Worm (Caenorhabditis elegans) whole organism, L4 larva: Measurements from ENCODE around the gene C06E1.11.

Experiments used
- T20F7.1 ChIP-seq: fragments of 200-800 bp; sonication (Bioruptor generic); optimal IDR thresholded peaks from 2 replicates; lab custom pipeline; 2018; ENCODE audit warnings: mild to moderate bottlenecking, missing genetic modification characterization, missing compliant biosample characterization
- T26A8.4 ChIP-seq: fragments of 200-800 bp; sonication (Bioruptor generic); IDR thresholded peaks from 2 replicates; pipeline ENCODE4 v1.3.6; 2022; ENCODE audit warnings: missing genetic modification characterization, missing compliant biosample characterization
- Y105C5A.15 ChIP-seq: fragments of 200-800 bp; sonication (Bioruptor generic); IDR thresholded peaks from 2 replicates; pipeline ENCODE4 v1.3.6; 2022; ENCODE audit warnings: missing genetic modification characterization, missing compliant biosample characterization
- Y48G9A.11 ChIP-seq: fragments of 200-800 bp; sonication (Bioruptor generic); IDR thresholded peaks from 2 replicates; pipeline ENCODE4 v1.3.6; 2022; ENCODE audit warnings: missing genetic modification reagents, missing genetic modification characterization, missing compliant biosample characterization
- Y75B8A.6 ChIP-seq: fragments of 200-800 bp; sonication (Bioruptor generic); IDR thresholded peaks from 2 replicates; pipeline ENCODE4 v1.3.6; 2022; ENCODE audit warnings: missing genetic modification reagents, missing genetic modification characterization, missing compliant biosample characterization
- aha-1 ChIP-seq: fragments of 150-350 bp; peaks from one replicate; lab custom pipeline; 2014; ENCODE audit warnings: missing biosample characterization, missing genetic modification characterization
- arid-1 ChIP-seq: fragments of 200-800 bp; sonication (Bioruptor generic); conservative IDR thresholded peaks from 2 replicates; pipeline ENCODE4 v1.3.6; 2022; ENCODE audit warnings: missing genetic modification reagents, missing genetic modification characterization, missing compliant biosample characterization
- ceh-44 ChIP-seq: fragments of 200-800 bp; sonication (Bioruptor generic); IDR thresholded peaks from 2 replicates; pipeline ENCODE4 v1.3.6; 2022; ENCODE audit warnings: missing genetic modification reagents, missing genetic modification characterization, missing compliant biosample characterization
- ceh-82 ChIP-seq: sonication (generic microtip); optimal IDR thresholded peaks from 2 replicates; lab custom pipeline; 2017; ENCODE audit warnings: missing biosample characterization, missing genetic modification characterization
- cey-2 ChIP-seq: sonication (generic microtip); optimal IDR thresholded peaks from 3 replicates; lab custom pipeline; 2017; ENCODE audit warnings: missing genetic modification characterization, mild to moderate bottlenecking, missing compliant biosample characterization, antibody characterized with exemption, borderline replicate concordance; ENCODE audit not compliant: insufficient read depth
- ctbp-1 ChIP-seq: fragments of 200-800 bp; sonication (Bioruptor generic); IDR thresholded peaks from 2 replicates; pipeline ENCODE4 v1.3.6; 2022; ENCODE audit warnings: missing genetic modification reagents, missing genetic modification characterization, missing compliant biosample characterization
- daf-16 ChIP-seq, 3 experiments: sonication (generic microtip); optimal IDR thresholded peaks; 2 replicates each; lab custom pipeline; 2016 to 2017; ENCODE audit warnings: missing genetic modification characterization in 3 of 3, missing genetic modification reagents in 3 of 3, mild to moderate bottlenecking in 2 of 3, missing compliant biosample characterization in 2 of 3, missing biosample characterization in 1 of 3, moderate library complexity in 1 of 3
- dmd-6 ChIP-seq: fragments of 200-800 bp; sonication (Bioruptor generic); IDR thresholded peaks from 2 replicates; pipeline ENCODE4 v1.3.6; 2022; ENCODE audit warnings: missing genetic modification reagents, missing genetic modification characterization, missing compliant biosample characterization
- dve-1 ChIP-seq: sonication (generic microtip); optimal IDR thresholded peaks from 2 replicates; lab custom pipeline; 2017; ENCODE audit warnings: antibody characterized with exemption, mild to moderate bottlenecking, missing genetic modification characterization, missing compliant biosample characterization; ENCODE audit not compliant: insufficient read depth
- hlh-11 ChIP-seq: fragments of 200-800 bp; sonication (Bioruptor generic); optimal IDR thresholded peaks from 2 replicates; lab custom pipeline; 2018; ENCODE audit warnings: mild to moderate bottlenecking, missing genetic modification characterization, missing compliant biosample characterization
- hlh-30 ChIP-seq: sonication (generic microtip); optimal IDR thresholded peaks from 2 replicates; lab custom pipeline; 2017; ENCODE audit warnings: antibody characterized with exemption, mild to moderate bottlenecking, missing genetic modification characterization, missing compliant biosample characterization; ENCODE audit not compliant: insufficient read depth
- hmg-1.1 ChIP-seq: fragments of 200-800 bp; sonication (Bioruptor generic); IDR thresholded peaks from 2 replicates; pipeline ENCODE4 v1.3.6; 2022; ENCODE audit warnings: missing genetic modification reagents, missing genetic modification characterization, missing compliant biosample characterization
- jun-1 ChIP-seq: fragments of 150-350 bp; optimal IDR thresholded peaks from 2 replicates; lab custom pipeline; 2014; ENCODE audit warnings: missing biosample characterization, missing genetic modification reagents, missing genetic modification characterization
- lin-1 ChIP-seq: fragments of 200-800 bp; sonication (Bioruptor generic); IDR thresholded peaks from 2 replicates; pipeline ENCODE4 v1.3.6; 2022; ENCODE audit warnings: missing genetic modification reagents, missing genetic modification characterization, missing compliant biosample characterization
- lin-38 ChIP-seq: fragments of 200-800 bp; sonication (Bioruptor generic); IDR thresholded peaks from 2 replicates; pipeline ENCODE4 v1.3.6; 2022; ENCODE audit warnings: missing genetic modification reagents, missing genetic modification characterization, missing compliant biosample characterization
- lsy-2 ChIP-seq, 2 experiments: fragments of 150-350 bp in 1 of 2; sonication (generic microtip) in 1 of 2; optimal IDR thresholded peaks; 2 replicates each; lab custom pipeline; 2014 to 2017; ENCODE audit warnings: missing biosample characterization in 2 of 2, missing genetic modification characterization in 2 of 2
- mdt-29 ChIP-seq: fragments of 200-800 bp; sonication (Bioruptor generic); IDR thresholded peaks from 2 replicates; pipeline ENCODE4 v1.3.6; 2022; ENCODE audit warnings: missing genetic modification reagents, missing genetic modification characterization, missing compliant biosample characterization
- mes-2 ChIP-seq: sonication (generic microtip); optimal IDR thresholded peaks from 2 replicates; lab custom pipeline; 2016; ENCODE audit warnings: missing genotype, mild to moderate bottlenecking, missing genetic modification characterization, missing compliant biosample characterization; ENCODE audit not compliant: poor library complexity, severe bottlenecking
- mxl-2 ChIP-seq: fragments of 200-800 bp; sonication (Bioruptor generic); conservative IDR thresholded peaks from 2 replicates; pipeline ENCODE4 v1.3.6; 2022; ENCODE audit warnings: missing genetic modification reagents, missing genetic modification characterization, missing compliant biosample characterization
- nhr-102 ChIP-seq: sonication (generic microtip); optimal IDR thresholded peaks from 2 replicates; lab custom pipeline; 2016; ENCODE audit warnings: mild to moderate bottlenecking, missing genetic modification characterization, moderate library complexity, missing compliant biosample characterization
- nhr-11 ChIP-seq: fragments of 150-350 bp; optimal IDR thresholded peaks from 2 replicates; lab custom pipeline; 2014; ENCODE audit warnings: missing biosample characterization, missing genetic modification characterization
- nhr-111 ChIP-seq: fragments of 200-800 bp; sonication (Bioruptor generic); optimal IDR thresholded peaks from 2 replicates; lab custom pipeline; 2018; ENCODE audit warnings: mild to moderate bottlenecking, missing genetic modification characterization, missing compliant biosample characterization
- nhr-77 ChIP-seq: fragments of 150-350 bp; optimal IDR thresholded peaks from 2 replicates; lab custom pipeline; 2014; ENCODE audit warnings: missing biosample characterization, missing genetic modification characterization
- pha-4 ChIP-seq, 2 experiments: fragments of 150-350 bp in 1 of 2; fragments of 200-800 bp in 1 of 2; sonication (Bioruptor generic) in 1 of 2; IDR thresholded peaks in 1 of 2; optimal IDR thresholded peaks in 1 of 2; 2 replicates each; pipeline versions ENCODE4 v1.3.6 to Lab custom; 2014 to 2022; ENCODE audit warnings: missing genetic modification characterization in 2 of 2, missing genetic modification reagents in 2 of 2, missing biosample characterization in 1 of 2, missing compliant biosample characterization in 1 of 2
- pqm-1 ChIP-seq: sonication (generic microtip); optimal IDR thresholded peaks from 2 replicates; lab custom pipeline; 2017; ENCODE audit warnings: missing biosample characterization, missing genetic modification characterization
- saeg-2 ChIP-seq: fragments of 200-800 bp; sonication (Bioruptor generic); IDR thresholded peaks from 2 replicates; pipeline ENCODE4 v1.3.6; 2022; ENCODE audit warnings: missing genetic modification reagents, missing genetic modification characterization, missing compliant biosample characterization
- skn-1 ChIP-seq: fragments of 150-350 bp; optimal IDR thresholded peaks from 2 replicates; lab custom pipeline; 2014; ENCODE audit warnings: missing biosample characterization, missing genetic modification characterization
- snpc-1.2 ChIP-seq: fragments of 200-800 bp; sonication (Bioruptor generic); IDR thresholded peaks from 2 replicates; pipeline ENCODE4 v1.3.6; 2022; ENCODE audit warnings: missing genetic modification reagents, missing genetic modification characterization, missing compliant biosample characterization
- snpc-4 ChIP-seq: fragments of 150-350 bp; optimal IDR thresholded peaks from 2 replicates; lab custom pipeline; 2014; ENCODE audit warnings: missing biosample characterization, missing genetic modification characterization
- tag-97 ChIP-seq: fragments of 200-800 bp; sonication (Bioruptor generic); IDR thresholded peaks from 2 replicates; pipeline ENCODE4 v1.3.6; 2022; ENCODE audit warnings: missing genetic modification characterization, missing compliant biosample characterization
- unc-39 ChIP-seq: sonication (generic microtip); optimal IDR thresholded peaks from 2 replicates; lab custom pipeline; 2017; ENCODE audit warnings: missing biosample characterization, missing genetic modification characterization
- vab-7 ChIP-seq: fragments of 200-800 bp; sonication (Bioruptor generic); IDR thresholded peaks from 2 replicates; pipeline ENCODE4 v1.3.6; 2022; ENCODE audit warnings: missing genetic modification reagents, missing genetic modification characterization, missing compliant biosample characterization
- zfp-3 ChIP-seq: fragments of 200-800 bp; sonication (Bioruptor generic); conservative IDR thresholded peaks from 2 replicates; pipeline ENCODE4 v1.3.6; 2022; ENCODE audit warnings: missing genetic modification reagents, missing genetic modification characterization, missing compliant biosample characterization

C06E1.11 gene

ce11 chrIII:8652922-8653321 lies 36.4 kb upstream of the C06E1.11 start (continued):
- TF ChIP-seq nhr-102 (peak; percentile 1), mdt-29 (GFP tag; lab: Robert Waterston, UW) (peak; percentile 44; the same call in 1 of the 2 replicates), hmg-1.1 (GFP tag; lab: Robert Waterston, UW) (peak; percentile 67), jun-1 (tag; lab: Kevin White, UChicago) (no peak), tag-97 (no peak), snpc-1.2 (GFP tag; lab: Robert Waterston, UW) (peak; percentile 72), pha-4 (GFP tag; IDR thresholded peaks at IDR 0.05; lab: Robert Waterston, UW) (no peak; the same call in 1 of the 2 replicates), pha-4 (tag; optimal IDR thresholded peaks at IDR 0.05; lab: Kevin White, UChicago) (no peak), lin-1 (peak; percentile 72), aha-1 (tag; lab: Kevin White, UChicago) (peak; percentile 97), nhr-111 (no peak), nhr-11 (tag; lab: Kevin White, UChicago) (no peak), ctbp-1 (GFP tag; lab: Robert Waterston, UW) (peak; percentile 51; the same call in 1 of the 2 replicates), saeg-2 (GFP tag; lab: Robert Waterston, UW) (0 out of 2 replicates have a peak, but pooled peaks have one; percentile 54), mxl-2 (0 out of 2 replicates have a peak, but pooled peaks have one; percentile 10), Y48G9A.11 (GFP tag; lab: Robert Waterston, UW) (peak; percentile 66), cey-2 (tag; lab: Kevin White, UChicago) (no peak), snpc-4 (no peak), ceh-44 (GFP tag; lab: Robert Waterston, UW) (0 out of 2 replicates have a peak, but pooled peaks have one; percentile 58), daf-16 (GFP tag; optimal IDR thresholded peaks at IDR 0.05; lab: Kevin White, UChicago) (peak in 1 of 2 experiments; percentile 37), daf-16 (tag; optimal IDR thresholded peaks at IDR 0.05; lab: Kevin White, UChicago) (peak; percentile 26), pqm-1 (no peak), unc-39 (no peak), lsy-2 (tag; optimal IDR thresholded peaks at IDR 0.05; lab: Kevin White, UChicago) (peak in 1 of 2 experiments; percentile 42), hlh-11 (tag; lab: Kevin White, UChicago) (peak; percentile 14), vab-7 (GFP tag; lab: Robert Waterston, UW) (peak; percentile 83), arid-1 (GFP tag; lab: Robert Waterston, UW) (peak; percentile 18; the same call in 1 of the 2 replicates)

ce11 chrIII:8652112-8652694 lies 35.7 kb upstream of the C06E1.11 start:
- peak; percentile 13; the same call in 1 of the 2 replicates for TF ChIP-seq dmd-6 (GFP tag; lab: Robert Waterston, UW)
- TF ChIP-seq dve-1 (tag; lab: Kevin White, UChicago) = peak; percentile 19
- TF ChIP-seq daf-16 (GFP tag; optimal IDR thresholded peaks at IDR 0.05; lab: Kevin White, UChicago) = no peak
- peak; percentile 44 for TF ChIP-seq daf-16 (tag; optimal IDR thresholded peaks at IDR 0.05; lab: Kevin White, UChicago)
- TF ChIP-seq Y75B8A.6 = 0 out of 2 replicates have a peak, but pooled peaks have one; percentile 6
- peak; percentile 23 for TF ChIP-seq T20F7.1 (GFP tag; lab: Kevin White, UChicago)
- peak; percentile 84 for TF ChIP-seq zfp-3
- peak; percentile 25; the same call in 1 of the 2 replicates for TF ChIP-seq T26A8.4 (GFP tag; lab: Robert Waterston, UW)
- TF ChIP-seq ceh-82 (tag; lab: Kevin White, UChicago) = no peak
- TF ChIP-seq Y105C5A.15 (GFP tag; lab: Robert Waterston, UW) = no peak
- TF ChIP-seq lin-38 (GFP tag; lab: Robert Waterston, UW) = peak; percentile 30; the same call in 1 of the 2 replicates
- peak; percentile 16 for TF ChIP-seq hlh-30 (tag; lab: Kevin White, UChicago)
- peak; percentile 7 for TF ChIP-seq nhr-77 (tag; lab: Kevin White, UChicago)
- no peak for TF ChIP-seq skn-1 (tag; lab: Kevin White, UChicago)
- no peak for TF ChIP-seq mes-2
